Fruit fly (Drosophila melanogaster): ENCODE measurements around the gene CG7896.

CG7896 gene

DNA sequence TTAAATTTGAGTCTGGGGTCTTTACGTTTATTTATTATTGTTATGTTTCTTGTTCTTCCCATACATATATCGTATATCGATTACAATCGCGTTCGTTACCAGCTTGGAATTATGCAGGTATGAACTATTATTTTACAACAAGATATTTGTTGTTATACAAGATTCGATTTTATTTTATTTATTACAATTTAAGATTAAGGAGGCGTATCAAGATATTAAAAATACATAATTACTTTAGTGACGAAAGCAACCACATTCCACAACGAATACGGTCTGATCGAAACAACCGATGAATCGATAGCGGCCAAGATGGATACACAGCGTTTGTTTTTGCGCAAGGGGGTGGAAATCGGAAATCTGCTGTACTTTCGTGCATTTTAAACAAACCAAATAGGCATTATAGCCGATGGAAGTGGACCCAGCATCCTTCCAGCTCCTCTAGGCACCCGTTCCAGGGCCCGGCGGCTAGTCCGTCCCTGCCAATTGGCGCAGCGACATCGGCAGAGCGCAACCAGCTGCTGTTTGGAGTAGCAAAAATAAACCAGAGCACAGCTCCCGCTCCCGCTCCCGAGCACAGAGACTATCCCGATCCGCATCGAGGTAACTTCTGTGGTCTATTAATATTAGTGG, 14.5 kb downstream of the CG7896 start, which contains the start of the genes CG15525 and CG11504:
Gene CG15525, minus strand, starts transcription at position 70 of the 630 bp plus-strand sequence.
Gene CG11504, plus strand, starts transcription at position 294 of the 630 bp plus-strand sequence.
- TF ChIP-seq Myc (optimal IDR thresholded peaks at IDR 0.05) (no peak), Sin3A (optimal IDR thresholded peaks at IDR 0.05) (no peak), h (optimal IDR thresholded peaks at IDR 0.05) (no peak), psq (optimal IDR thresholded peaks at IDR 0.05) (no peak), ttk (optimal IDR thresholded peaks at IDR 0.05) (no peak), insv (optimal IDR thresholded peaks at IDR 0.05) (no peak)

DNA sequence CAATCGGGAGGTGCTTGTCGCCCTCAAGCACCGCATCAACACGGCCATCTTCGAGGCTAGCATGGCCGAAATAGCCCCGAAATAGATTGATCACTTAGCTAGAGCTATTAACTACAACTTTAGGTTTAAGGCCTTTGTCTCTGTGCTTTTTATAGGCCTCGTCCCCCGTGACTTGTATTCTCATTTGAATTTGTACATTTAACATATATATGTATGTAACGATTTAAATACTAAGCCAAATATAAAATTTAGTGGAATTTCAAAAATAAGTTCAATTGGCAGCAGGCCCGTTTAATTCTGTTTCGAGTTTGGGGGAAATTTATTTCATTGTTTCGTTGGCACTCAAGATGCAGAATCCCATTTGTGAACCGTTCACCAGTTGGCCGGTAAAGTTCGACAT, 16.3 kb downstream of the CG7896 start, which contains the start of gene CG34298:
Gene CG34298, plus strand, starts transcription at position 301 of the 400 bp plus-strand sequence.
- TF ChIP-seq Sin3A (optimal IDR thresholded peaks at IDR 0.05) (no peak), ttk (optimal IDR thresholded peaks at IDR 0.05) (no peak), h (optimal IDR thresholded peaks at IDR 0.05) (no peak), Myc (optimal IDR thresholded peaks at IDR 0.05) (no peak), insv (optimal IDR thresholded peaks at IDR 0.05) (no peak), psq (optimal IDR thresholded peaks at IDR 0.05) (no peak)

- TF ChIP-seq insv (optimal IDR thresholded peaks at IDR 0.05) = no peak
- TF ChIP-seq Sin3A (optimal IDR thresholded peaks at IDR 0.05) = no peak
- TF ChIP-seq ttk (optimal IDR thresholded peaks at IDR 0.05) = no peak
- no peak for TF ChIP-seq psq (optimal IDR thresholded peaks at IDR 0.05)
- no peak for TF ChIP-seq h (optimal IDR thresholded peaks at IDR 0.05)
- no peak for TF ChIP-seq Myc (optimal IDR thresholded peaks at IDR 0.05)
Measured at dm6 chr3R:30000286-30000685, 17.1 kb downstream of the CG7896 start, which contains the start of gene Tace. Gene Tace, plus strand, starts transcription at chr3R:30000530.

dm6 chr3R:30004648-30005047, 21.4 kb downstream of the CG7896 start, which contains the start of the genes Nlp and Nph:
Gene Nlp, plus strand, starts transcription at chr3R:30004785.
Gene Nph, minus strand, starts transcription at chr3R:30004861.
- no peak for TF ChIP-seq Myc (optimal IDR thresholded peaks at IDR 0.05)
- no peak for TF ChIP-seq insv (optimal IDR thresholded peaks at IDR 0.05)
- no peak for TF ChIP-seq ttk (optimal IDR thresholded peaks at IDR 0.05)
- TF ChIP-seq Sin3A (optimal IDR thresholded peaks at IDR 0.05) = no peak
- TF ChIP-seq psq (optimal IDR thresholded peaks at IDR 0.05) = no peak
- no peak for TF ChIP-seq h (optimal IDR thresholded peaks at IDR 0.05)

dm6 chr3R:30005332-30005979, 22.2 kb downstream of the CG7896 start:
- TF ChIP-seq insv (optimal IDR thresholded peaks at IDR 0.05) (no peak), ttk (optimal IDR thresholded peaks at IDR 0.05) (no peak), Sin3A (optimal IDR thresholded peaks at IDR 0.05) (no peak), h (optimal IDR thresholded peaks at IDR 0.05) (no peak), psq (optimal IDR thresholded peaks at IDR 0.05) (no peak), Myc (optimal IDR thresholded peaks at IDR 0.05) (no peak)

- TF ChIP-seq insv (optimal IDR thresholded peaks at IDR 0.05) (no peak), ttk (optimal IDR thresholded peaks at IDR 0.05) (no peak), psq (optimal IDR thresholded peaks at IDR 0.05) (no peak), Myc (optimal IDR thresholded peaks at IDR 0.05) (no peak), Sin3A (optimal IDR thresholded peaks at IDR 0.05) (no peak), h (optimal IDR thresholded peaks at IDR 0.05) (no peak)
Measured at dm6 chr3R:30009173-30009572, 25.9 kb downstream of the CG7896 start, which contains the start of gene CG7912. Gene CG7912, minus strand, starts transcription at chr3R:30009189.

- TF ChIP-seq Sin3A (optimal IDR thresholded peaks at IDR 0.05) = no peak
- TF ChIP-seq insv (optimal IDR thresholded peaks at IDR 0.05) = no peak
- no peak for TF ChIP-seq Myc (optimal IDR thresholded peaks at IDR 0.05)
- no peak for TF ChIP-seq ttk (optimal IDR thresholded peaks at IDR 0.05)
- no peak for TF ChIP-seq psq (optimal IDR thresholded peaks at IDR 0.05)
- TF ChIP-seq h (optimal IDR thresholded peaks at IDR 0.05) = no peak
Measured at dm6 chr3R:30012602-30013489, 29.6 kb downstream of the CG7896 start.

DNA sequence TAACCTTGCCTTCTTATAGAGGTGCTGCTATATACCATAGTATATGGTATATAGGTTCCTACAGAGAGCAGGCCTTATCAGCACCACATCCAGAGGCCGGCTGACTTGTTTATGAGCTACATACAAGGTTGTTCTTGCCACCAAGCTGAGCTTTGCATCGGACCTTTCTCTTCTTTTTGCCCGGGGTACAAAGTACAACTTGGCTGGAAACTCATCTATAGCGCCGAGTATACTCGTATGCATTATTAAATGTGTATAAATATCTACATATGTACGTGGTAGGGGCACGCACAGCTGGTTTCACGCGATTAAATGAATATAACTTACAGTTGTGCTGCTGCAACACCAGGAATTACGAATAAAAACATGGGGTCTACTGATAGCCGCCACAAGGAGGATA, 30.7 kb downstream of the CG7896 start:
- TF ChIP-seq Myc (optimal IDR thresholded peaks at IDR 0.05) (no peak), h (optimal IDR thresholded peaks at IDR 0.05) (no peak), ttk (optimal IDR thresholded peaks at IDR 0.05) (no peak), insv (optimal IDR thresholded peaks at IDR 0.05) (no peak), psq (optimal IDR thresholded peaks at IDR 0.05) (no peak), Sin3A (optimal IDR thresholded peaks at IDR 0.05) (no peak)

- TF ChIP-seq psq (optimal IDR thresholded peaks at IDR 0.05) = no peak
Measured at dm6 chr3R:30014480-30014879, 31.3 kb downstream of the CG7896 start.

dm6 chr3R:30014977-30015514, 31.8 kb downstream of the CG7896 start, which contains the start of gene CG7920:
Gene CG7920, minus strand, starts transcription at chr3R:30015284.
- TF ChIP-seq insv (optimal IDR thresholded peaks at IDR 0.05) (no peak), Sin3A (optimal IDR thresholded peaks at IDR 0.05) (no peak), ttk (optimal IDR thresholded peaks at IDR 0.05) (no peak), psq (optimal IDR thresholded peaks at IDR 0.05) (no peak), h (optimal IDR thresholded peaks at IDR 0.05) (no peak), Myc (optimal IDR thresholded peaks at IDR 0.05) (no peak)

- TF ChIP-seq psq (optimal IDR thresholded peaks at IDR 0.05) (no peak), h (optimal IDR thresholded peaks at IDR 0.05) (no peak), Myc (optimal IDR thresholded peaks at IDR 0.05) (no peak), ttk (optimal IDR thresholded peaks at IDR 0.05) (no peak), Sin3A (optimal IDR thresholded peaks at IDR 0.05) (no peak), insv (optimal IDR thresholded peaks at IDR 0.05) (no peak)
Measured at dm6 chr3R:30021009-30021408, 37.8 kb downstream of the CG7896 start.
